Worm (Caenorhabditis elegans) whole organism, L1 larva: Measurements from ENCODE around the gene ZC449.5.

Source experiments
- C16A3.4 ChIP-seq: fragments of 150-350 bp; optimal IDR thresholded peaks from 2 replicates; lab custom pipeline; 2014; ENCODE audit warnings: missing biosample characterization, missing genetic modification characterization
- F16B12.6 ChIP-seq: fragments of 150-350 bp; optimal IDR thresholded peaks from 2 replicates; lab custom pipeline; 2014; ENCODE audit warnings: missing biosample characterization, missing genetic modification characterization
- ama-1 ChIP-seq: fragments of 150-350 bp; optimal IDR thresholded peaks from 2 replicates; lab custom pipeline; 2014
- blmp-1 ChIP-seq: fragments of 150-350 bp; optimal IDR thresholded peaks from 2 replicates; lab custom pipeline; 2014; ENCODE audit warnings: missing biosample characterization, missing genetic modification characterization
- ceh-82 ChIP-seq, 3 experiments: fragments of 150-350 bp in 1 of 3; sonication (generic microtip) in 2 of 3; optimal IDR thresholded peaks; 2 replicates each; lab custom pipeline; 2014 to 2017; ENCODE audit warnings: missing biosample characterization in 3 of 3, missing genetic modification characterization in 3 of 3
- ceh-88 ChIP-seq: fragments of 200-800 bp; sonication (Bioruptor generic); IDR thresholded peaks from 2 replicates; pipeline ENCODE4 v1.3.6; 2022; ENCODE audit warnings: missing genetic modification characterization, missing compliant biosample characterization
- dpl-1 ChIP-seq, 3 experiments: fragments of 150-350 bp in 2 of 3; sonication (generic microtip) in 1 of 3; optimal IDR thresholded peaks; 2 replicates each; lab custom pipeline; 2014 to 2017; ENCODE audit warnings: missing biosample characterization in 3 of 3, missing genetic modification characterization in 3 of 3, missing genetic modification reagents in 3 of 3
- dsc-1 ChIP-seq: sonication (generic microtip); optimal IDR thresholded peaks from 2 replicates; lab custom pipeline; 2016; ENCODE audit warnings: mild to moderate bottlenecking, missing genetic modification characterization, missing compliant biosample characterization
- efl-3 ChIP-seq: fragments of 200-800 bp; sonication (Bioruptor generic); optimal IDR thresholded peaks from 2 replicates; lab custom pipeline; 2018; ENCODE audit warnings: mild to moderate bottlenecking, missing genetic modification characterization, missing compliant biosample characterization
- egl-13 ChIP-seq: sonication (generic microtip); optimal IDR thresholded peaks from 2 replicates; lab custom pipeline; 2016; ENCODE audit warnings: missing genotype, missing genetic modification reagents, missing genetic modification characterization, missing compliant biosample characterization
- egl-27 ChIP-seq, 2 experiments: fragments of 150-350 bp in 1 of 2; sonication (generic microtip); optimal IDR thresholded peaks; 3 replicates each; lab custom pipeline; 2017 to 2018; ENCODE audit warnings: missing biosample characterization in 2 of 2, missing genetic modification characterization in 2 of 2, missing genetic modification reagents in 2 of 2
- elt-2 ChIP-seq: sonication (generic microtip); optimal IDR thresholded peaks from 2 replicates; lab custom pipeline; 2016; ENCODE audit warnings: missing genetic modification characterization, mild to moderate bottlenecking, inconsistent platforms, missing compliant biosample characterization, missing genetic modification reagents
- elt-3 ChIP-seq, 6 experiments: fragments of 150-350 bp in 1 of 6; sonication (generic microtip); optimal IDR thresholded peaks; 2 replicates each; lab custom pipeline; 2017 to 2018; ENCODE audit warnings: missing biosample characterization in 6 of 6, missing genetic modification characterization in 6 of 6, inconsistent platforms in 1 of 6
- ets-5 ChIP-seq: fragments of 200-800 bp; sonication (Bioruptor generic); IDR thresholded peaks from 2 replicates; pipeline ENCODE4 v1.3.6; 2022; ENCODE audit warnings: missing genetic modification characterization, missing compliant biosample characterization
- fkh-4 ChIP-seq: sonication (generic microtip); optimal IDR thresholded peaks from 2 replicates; lab custom pipeline; 2016; ENCODE audit warnings: missing compliant biosample characterization, missing genetic modification characterization, borderline replicate concordance
- grh-1 ChIP-seq: fragments of 200-800 bp; sonication (Bioruptor generic); IDR thresholded peaks from 2 replicates; pipeline ENCODE4 v1.3.6; 2022; ENCODE audit warnings: missing genetic modification reagents, missing genetic modification characterization, missing compliant biosample characterization
- hlh-17 ChIP-seq: fragments of 200-800 bp; sonication (Bioruptor generic); optimal IDR thresholded peaks from 2 replicates; lab custom pipeline; 2018; ENCODE audit warnings: missing genetic modification characterization, mild to moderate bottlenecking, missing compliant biosample characterization, moderate library complexity, borderline replicate concordance
- hlh-4 ChIP-seq: sonication (generic microtip); optimal IDR thresholded peaks from 2 replicates; lab custom pipeline; 2016; ENCODE audit warnings: mild to moderate bottlenecking, missing genetic modification characterization, missing compliant biosample characterization
- isw-1 ChIP-seq: fragments of 200-800 bp; sonication (Bioruptor generic); IDR thresholded peaks from 2 replicates; pipeline ENCODE4 v1.3.6; 2022; ENCODE audit warnings: missing genetic modification characterization, missing compliant biosample characterization
- jun-1 ChIP-seq: fragments of 150-350 bp; optimal IDR thresholded peaks from 2 replicates; lab custom pipeline; 2014; ENCODE audit warnings: missing biosample characterization, missing genetic modification reagents, missing genetic modification characterization
- lin-14 ChIP-seq: fragments of 200-800 bp; sonication (Bioruptor generic); optimal IDR thresholded peaks from 2 replicates; lab custom pipeline; 2018; ENCODE audit warnings: mild to moderate bottlenecking, missing genetic modification characterization, moderate library complexity, missing compliant biosample characterization
- mdl-1 ChIP-seq, 2 experiments: fragments of 150-350 bp; optimal IDR thresholded peaks; 2 replicates each; lab custom pipeline; 2014 to 2017; ENCODE audit warnings: missing biosample characterization in 2 of 2, missing genetic modification characterization in 2 of 2, inconsistent platforms in 1 of 2
- nhr-11 ChIP-seq: fragments of 150-350 bp; optimal IDR thresholded peaks from 2 replicates; lab custom pipeline; 2014; ENCODE audit warnings: missing biosample characterization, missing genetic modification characterization
- nhr-12 ChIP-seq: sonication (generic microtip); optimal IDR thresholded peaks from 2 replicates; lab custom pipeline; 2017; ENCODE audit warnings: missing biosample characterization, missing genetic modification characterization
- nhr-19 ChIP-seq: fragments of 200-800 bp; sonication (Bioruptor generic); conservative IDR thresholded peaks from 2 replicates; pipeline ENCODE4 v1.3.6; 2022; ENCODE audit warnings: missing genetic modification characterization, missing compliant biosample characterization
- nhr-20 ChIP-seq: sonication (generic microtip); optimal IDR thresholded peaks from 2 replicates; lab custom pipeline; 2016; ENCODE audit warnings: mild to moderate bottlenecking, missing genetic modification characterization, missing compliant biosample characterization
- nhr-28 ChIP-seq: fragments of 150-350 bp; optimal IDR thresholded peaks from 2 replicates; lab custom pipeline; 2014; ENCODE audit warnings: missing biosample characterization, missing genetic modification characterization
- nhr-71 ChIP-seq: sonication (generic microtip); optimal IDR thresholded peaks from 2 replicates; lab custom pipeline; 2016; ENCODE audit warnings: mild to moderate bottlenecking, missing genetic modification characterization, moderate library complexity, missing compliant biosample characterization
- nhr-85 ChIP-seq: sonication (generic microtip); peaks from one replicate; lab custom pipeline; 2016; ENCODE audit warnings: missing genetic modification characterization, inconsistent platforms, missing compliant biosample characterization
- pax-3 ChIP-seq: fragments of 200-800 bp; sonication (Bioruptor generic); optimal IDR thresholded peaks from 2 replicates; lab custom pipeline; 2018; ENCODE audit warnings: mild to moderate bottlenecking, missing genetic modification characterization, moderate library complexity, missing compliant biosample characterization
- skn-1 ChIP-seq: fragments of 150-350 bp; optimal IDR thresholded peaks from 2 replicates; lab custom pipeline; 2014; ENCODE audit warnings: missing biosample characterization, missing genetic modification characterization
- swsn-7 ChIP-seq: sonication (generic microtip); optimal IDR thresholded peaks from 2 replicates; lab custom pipeline; 2016; ENCODE audit warnings: missing genetic modification characterization, missing compliant biosample characterization
- tlp-1 ChIP-seq: fragments of 150-350 bp; optimal IDR thresholded peaks from 2 replicates; lab custom pipeline; 2014; ENCODE audit warnings: missing biosample characterization, missing genetic modification characterization
- unc-130 ChIP-seq: fragments of 150-350 bp; optimal IDR thresholded peaks from 2 replicates; lab custom pipeline; 2017; ENCODE audit warnings: missing biosample characterization, missing genetic modification characterization, inconsistent platforms
- unc-30 ChIP-seq: sonication (generic microtip); optimal IDR thresholded peaks from 2 replicates; lab custom pipeline; 2017; ENCODE audit warnings: missing biosample characterization, missing genetic modification characterization
- vab-15 ChIP-seq: sonication (generic microtip); optimal IDR thresholded peaks from 2 replicates; lab custom pipeline; 2017; ENCODE audit warnings: missing genotype, mild to moderate bottlenecking, missing genetic modification characterization, missing compliant biosample characterization
- xbp-1 ChIP-seq: sonication (generic microtip); optimal IDR thresholded peaks from 2 replicates; lab custom pipeline; 2016; ENCODE audit warnings: missing genetic modification characterization, missing compliant biosample characterization
- zip-4 ChIP-seq: fragments of 200-800 bp; sonication (Bioruptor generic); optimal IDR thresholded peaks from 2 replicates; lab custom pipeline; 2018; ENCODE audit warnings: mild to moderate bottlenecking, missing genetic modification characterization, moderate library complexity, missing compliant biosample characterization

Gene ZC449.5

DNA sequence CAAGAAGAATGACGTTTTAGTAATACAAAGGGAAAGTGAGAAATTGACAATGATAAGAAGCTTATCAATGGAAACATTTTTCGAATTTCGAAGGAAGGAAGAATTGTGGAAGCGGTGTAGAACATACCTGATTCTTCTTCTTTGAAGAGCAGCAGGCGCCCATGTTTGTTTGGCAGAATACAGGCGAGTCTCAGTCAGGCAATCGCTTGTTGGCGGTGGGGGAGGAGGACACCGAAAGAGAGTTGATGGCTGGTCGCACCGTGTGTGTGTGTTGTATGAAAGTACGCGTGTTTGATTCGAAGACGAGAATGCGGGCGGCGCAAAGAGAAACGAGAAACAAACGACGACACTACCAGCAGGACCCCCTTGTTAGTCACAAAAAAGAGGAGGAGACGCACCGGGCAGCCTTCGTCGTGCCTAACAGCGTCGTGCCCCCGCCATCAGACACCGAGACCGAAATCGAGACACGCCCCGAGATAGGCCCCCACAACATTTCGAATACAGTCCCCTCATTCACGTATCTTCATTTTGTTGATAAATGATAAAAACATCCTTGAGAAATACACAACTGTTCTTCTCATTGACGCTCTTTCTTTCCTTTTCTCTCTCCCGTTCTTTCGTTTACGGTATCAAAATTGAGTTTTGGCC lies 40.2 kb upstream of the ZC449.5 start, which contains the start of gene cal-5 (continued):
- TF ChIP-seq pax-3 (tag; lab: Kevin White, UChicago) (no peak), xbp-1 (tag; lab: Kevin White, UChicago) (no peak), blmp-1 (tag; lab: Kevin White, UChicago) (peak; percentile 10), dpl-1 (GFP tag; optimal IDR thresholded peaks at IDR 0.05; lab: Kevin White, UChicago) (no peak), jun-1 (tag; lab: Kevin White, UChicago) (no peak), unc-30 (tag; lab: Kevin White, UChicago) (no peak), ceh-82 (tag; optimal IDR thresholded peaks at IDR 0.05; lab: Kevin White, UChicago) (peak in 1 of 3 experiments; percentile 2), nhr-71 (peak; percentile 57), ets-5 (GFP tag; lab: Robert Waterston, UW) (no peak), mdl-1 (tag; optimal IDR thresholded peaks at IDR 0.05; lab: Kevin White, UChicago) (peak in 1 of 2 experiments; percentile 52), isw-1 (GFP tag; lab: Robert Waterston, UW) (no peak), egl-13 (tag; lab: Kevin White, UChicago) (no peak), efl-3 (GFP tag; lab: Kevin White, UChicago) (no peak), nhr-28 (tag; lab: Kevin White, UChicago) (no peak), dsc-1 (tag; lab: Kevin White, UChicago) (no peak), nhr-11 (tag; lab: Kevin White, UChicago) (no peak)

- no peak for TF ChIP-seq jun-1 (tag; lab: Kevin White, UChicago)
- TF ChIP-seq hlh-4 (tag; lab: Kevin White, UChicago), result no peak
- peak; percentile 74 for TF ChIP-seq blmp-1 (tag; lab: Kevin White, UChicago)
- TF ChIP-seq C16A3.4 (tag; lab: Kevin White, UChicago), result no peak
- TF ChIP-seq isw-1 (GFP tag; lab: Robert Waterston, UW), result no peak
- TF ChIP-seq elt-2, result no peak
- TF ChIP-seq nhr-85 (tag; lab: Kevin White, UChicago), result peak; percentile 77
- TF ChIP-seq egl-27 (tag; optimal IDR thresholded peaks at IDR 0.05; lab: Kevin White, UChicago), result no peak
- TF ChIP-seq lin-14 (GFP tag; lab: Kevin White, UChicago), result peak; percentile 40
- no peak for TF ChIP-seq F16B12.6
- TF ChIP-seq nhr-20 (tag; lab: Kevin White, UChicago), result no peak
- no peak for TF ChIP-seq nhr-71
- no peak for TF ChIP-seq nhr-12 (tag; lab: Kevin White, UChicago)
Measured at ce11 chrX:5075538-5075937, 38.0 kb upstream of the ZC449.5 start.

DNA sequence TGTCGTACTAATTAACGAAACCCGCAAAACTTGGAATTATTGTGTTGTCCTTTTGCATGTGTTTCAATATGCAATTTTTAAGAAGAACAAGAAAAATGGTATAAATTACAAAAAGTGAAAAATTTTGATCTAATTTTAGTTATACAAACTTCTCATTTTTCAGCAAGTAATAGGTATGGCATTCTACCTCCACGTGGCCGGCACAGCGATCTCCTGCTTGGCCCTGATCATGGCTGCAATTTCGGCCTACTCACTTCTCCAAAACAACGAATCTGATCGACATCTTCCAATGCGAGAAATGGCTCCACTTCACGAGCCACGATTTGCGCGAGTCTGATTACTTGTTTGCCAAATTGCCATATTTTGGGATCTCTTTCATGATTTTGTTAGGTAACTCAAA lies 36.3 kb upstream of the ZC449.5 start:
- peak; percentile 91; the same call in 1 of the 2 replicates for TF ChIP-seq ets-5 (GFP tag; lab: Robert Waterston, UW)
- TF ChIP-seq nhr-85 (tag; lab: Kevin White, UChicago), result peak; percentile 15
- TF ChIP-seq nhr-20 (tag; lab: Kevin White, UChicago), result no peak

ce11 chrX:5071025-5071424 lies 33.5 kb upstream of the ZC449.5 start:
- TF ChIP-seq unc-30 (tag; lab: Kevin White, UChicago) (no peak), blmp-1 (tag; lab: Kevin White, UChicago) (peak; percentile 85), tlp-1 (tag; lab: Kevin White, UChicago) (no peak), nhr-19 (GFP tag; lab: Robert Waterston, UW) (no peak), grh-1 (GFP tag; lab: Robert Waterston, UW) (no peak), skn-1 (no peak), lin-14 (GFP tag; lab: Kevin White, UChicago) (peak; percentile 8), ceh-88 (GFP tag; lab: Robert Waterston, UW) (no peak)

DNA sequence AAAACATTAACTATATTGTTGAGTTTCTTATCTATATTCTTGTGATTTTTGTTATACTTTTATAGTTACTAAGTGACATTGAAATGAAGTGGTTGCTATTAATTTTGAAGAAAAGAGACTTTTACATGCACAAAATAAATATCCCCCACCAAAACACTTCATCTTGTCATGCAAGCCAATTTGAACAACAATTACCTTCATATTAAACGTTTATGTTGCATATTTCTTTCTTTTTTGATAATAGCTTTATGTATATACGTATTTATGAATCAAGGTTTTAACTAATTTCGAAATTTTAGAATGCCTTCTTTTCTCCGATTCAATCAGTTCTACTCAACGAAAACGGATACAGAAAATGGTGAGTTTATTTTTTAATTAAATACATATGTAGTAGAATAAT lies 30.2 kb upstream of the ZC449.5 start, which contains the start of gene clc-7:
Gene clc-7, plus strand, starts transcription at position 301 of the 400 bp plus-strand sequence.
- TF ChIP-seq ets-5 (GFP tag; lab: Robert Waterston, UW) (no peak), egl-27 (tag; optimal IDR thresholded peaks at IDR 0.05; lab: Kevin White, UChicago) (no peak), dsc-1 (tag; lab: Kevin White, UChicago) (no peak), hlh-17 (no peak), elt-3 (tag; optimal IDR thresholded peaks at IDR 0.05; lab: Kevin White, UChicago) (no peak), ceh-88 (GFP tag; lab: Robert Waterston, UW) (no peak), swsn-7 (tag; lab: Kevin White, UChicago) (no peak), zip-4 (GFP tag; lab: Kevin White, UChicago) (no peak), fkh-4 (tag; lab: Kevin White, UChicago) (no peak), vab-15 (tag; lab: Kevin White, UChicago) (no peak), ama-1 (lab: Kevin White, UChicago) (no peak), unc-130 (tag; lab: Kevin White, UChicago) (no peak), xbp-1 (tag; lab: Kevin White, UChicago) (no peak)
